Worm (Caenorhabditis elegans) whole organism, L1 larva: ENCODE data around the gene sod-5.

Experiments used
- C04F5.9 ChIP-seq: sonication (generic microtip); optimal IDR thresholded peaks from 2 replicates; lab custom pipeline; 2016; ENCODE audit warnings: missing genetic modification characterization, missing compliant biosample characterization
- aly-2 ChIP-seq: fragments of 150-350 bp; optimal IDR thresholded peaks from 2 replicates; lab custom pipeline; 2014; ENCODE audit warnings: missing biosample characterization, missing genetic modification characterization
- fos-1 ChIP-seq: fragments of 150-350 bp; optimal IDR thresholded peaks from 2 replicates; lab custom pipeline; 2014; ENCODE audit warnings: missing biosample characterization, missing genetic modification characterization
- nhr-11 ChIP-seq: fragments of 150-350 bp; optimal IDR thresholded peaks from 2 replicates; lab custom pipeline; 2014; ENCODE audit warnings: missing biosample characterization, missing genetic modification characterization
- nhr-76 ChIP-seq: sonication (generic microtip); optimal IDR thresholded peaks from 2 replicates; lab custom pipeline; 2017; ENCODE audit warnings: missing biosample characterization, missing genetic modification characterization
- rnt-1 ChIP-seq: sonication (generic microtip); optimal IDR thresholded peaks from 2 replicates; lab custom pipeline; 2016; ENCODE audit warnings: mild to moderate bottlenecking, missing genetic modification characterization, moderate library complexity, missing compliant biosample characterization
- ztf-11 ChIP-seq, 2 experiments: sonication (generic microtip); optimal IDR thresholded peaks; 2 replicates each; lab custom pipeline; 2016 to 2017; ENCODE audit warnings: missing genetic modification characterization in 2 of 2, missing biosample characterization in 1 of 2, missing compliant biosample characterization in 1 of 2

ce11 chrII:4378195-4378594 is 39.2 kb upstream of the sod-5 start, which contains the start of gene B0286.1:
- TF ChIP-seq ztf-11 (tag; optimal IDR thresholded peaks at IDR 0.05; lab: Kevin White, UChicago): no peak
- TF ChIP-seq nhr-11: no peak
- TF ChIP-seq aly-2 (tag; lab: Kevin White, UChicago): no peak
- TF ChIP-seq fos-1: no peak
- TF ChIP-seq C04F5.9 (tag; lab: Kevin White, UChicago): no peak
- no peak for TF ChIP-seq nhr-76 (tag; lab: Kevin White, UChicago)
- no peak for TF ChIP-seq rnt-1 (tag; lab: Kevin White, UChicago)
